Fruit fly (Drosophila melanogaster): ENCODE data around the gene CG4364.

The CG4364 gene

DNA sequence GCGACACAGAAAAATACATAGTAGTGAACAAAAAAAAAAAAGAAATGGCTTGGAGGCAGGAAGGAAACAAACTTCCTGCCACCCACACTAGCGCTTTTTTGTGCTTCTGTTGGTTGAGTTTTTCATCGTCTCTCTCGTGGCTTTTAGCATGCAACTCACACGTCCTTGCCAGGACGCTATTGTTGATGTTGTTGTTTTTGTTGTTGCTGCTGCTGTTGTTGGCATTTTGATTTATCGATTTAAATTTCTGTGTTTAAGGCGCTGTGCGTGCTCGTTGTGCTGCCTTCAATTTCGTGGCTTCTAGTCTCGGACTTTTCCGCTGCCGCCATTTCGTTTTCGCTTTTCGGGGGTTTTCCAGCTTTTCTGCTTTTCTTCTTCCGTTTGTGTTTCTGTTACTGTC is 28.6 kb upstream of the CG4364 start:
- TF ChIP-seq Hr83 (GFP tag; optimal IDR thresholded peaks at IDR 0.05; ENCODE audit: poor library complexity, severe bottlenecking) (no peak), Dfd (GFP tag; optimal IDR thresholded peaks at IDR 0.05) (peak; percentile 63)

DNA sequence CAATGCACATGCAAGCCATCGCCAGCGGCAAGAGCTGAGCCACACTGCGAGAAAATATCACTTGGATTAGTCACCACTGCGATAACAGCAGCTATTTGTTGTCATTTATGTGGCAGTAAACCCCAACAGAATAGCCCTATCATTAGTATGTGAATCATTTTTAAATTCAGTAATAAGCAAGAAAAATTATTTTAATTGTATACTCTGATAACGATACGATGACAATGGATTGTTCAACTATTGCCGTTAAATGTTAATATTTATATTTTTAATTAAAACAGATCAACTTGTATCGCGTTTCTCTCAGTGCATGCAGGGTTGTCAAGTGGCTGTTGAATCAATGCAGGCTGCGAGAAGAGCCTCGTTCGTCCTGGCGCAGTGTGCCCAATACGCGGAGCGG is 26.7 kb upstream of the CG4364 start:
- no peak for TF ChIP-seq Hnf4 (GFP tag; optimal IDR thresholded peaks at IDR 0.05)
- TF ChIP-seq rgr (GFP tag; optimal IDR thresholded peaks at IDR 0.05) = peak; percentile 17
- TF ChIP-seq OdsH (GFP tag; optimal IDR thresholded peaks at IDR 0.05) = no peak
- peak; percentile 12 for TF ChIP-seq HLH106 (tag; optimal IDR thresholded peaks at IDR 0.05)
- peak; percentile 14 for TF ChIP-seq h (GFP tag; optimal IDR thresholded peaks at IDR 0.05)
- peak in 1 of 2 experiments; percentile 20 for TF ChIP-seq foxo (GFP tag; optimal IDR thresholded peaks at IDR 0.05)

dm6 chr2L:9737360-9737759 is 26.3 kb upstream of the CG4364 start:
- TF ChIP-seq Hr78 (GFP tag; optimal IDR thresholded peaks at IDR 0.05) (no peak), rgr (GFP tag; optimal IDR thresholded peaks at IDR 0.05) (no peak), br (GFP tag; optimal IDR thresholded peaks at IDR 0.05) (no peak), brk (GFP tag; optimal IDR thresholded peaks at IDR 0.05) (no peak), Sp1 (GFP tag; optimal IDR thresholded peaks at IDR 0.05) (no peak), sv (GFP tag; optimal IDR thresholded peaks at IDR 0.05) (no peak), Hnf4 (GFP tag; optimal IDR thresholded peaks at IDR 0.05) (no peak), Jra (GFP tag; optimal IDR thresholded peaks at IDR 0.05) (no peak), sage (GFP tag; optimal IDR thresholded peaks at IDR 0.05) (no peak), dsf (GFP tag; optimal IDR thresholded peaks at IDR 0.05; ENCODE audit: borderline replicate concordance) (no peak), Myc (optimal IDR thresholded peaks at IDR 0.05) (no peak), h (GFP tag; optimal IDR thresholded peaks at IDR 0.05) (no peak)

DNA sequence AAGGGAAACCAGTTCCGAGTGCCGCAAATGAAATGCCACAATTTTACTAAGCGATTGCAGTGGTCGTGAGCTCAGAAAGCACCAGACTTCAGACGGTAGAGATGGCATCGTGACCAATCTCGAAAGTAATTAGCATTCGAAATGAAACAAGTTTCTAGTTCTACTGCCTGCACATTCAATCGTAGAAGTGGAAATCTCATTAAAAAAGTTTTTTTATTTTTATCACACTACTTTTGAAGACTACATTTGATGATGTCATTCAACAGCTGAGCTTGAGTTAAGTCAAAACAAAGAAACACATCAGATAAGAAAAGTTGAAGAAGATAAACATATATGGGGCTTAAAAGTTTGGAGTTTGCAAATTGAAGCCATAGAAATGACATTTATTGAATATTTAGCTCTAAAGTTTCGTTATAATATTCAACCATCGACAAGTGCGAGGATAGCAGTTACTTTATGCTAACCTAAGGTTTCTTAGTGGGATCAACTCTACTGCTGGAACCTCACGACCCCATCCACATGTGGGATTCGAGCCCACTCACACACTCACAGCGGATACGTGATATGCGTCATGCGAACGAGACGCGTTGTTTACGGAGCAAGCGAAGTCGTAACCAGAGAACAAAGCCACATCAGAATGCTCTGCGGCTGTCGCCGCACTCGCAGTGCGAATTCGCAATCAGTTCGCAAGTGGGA is 25.1 kb upstream of the CG4364 start, which contains the start of gene CG13117:
Gene CG13117 (plus strand): TSS at position 646 of the 696 bp plus-strand sequence.
- TF ChIP-seq Hr83 (GFP tag; optimal IDR thresholded peaks at IDR 0.05; ENCODE audit: poor library complexity, severe bottlenecking) = no peak
- no peak for TF ChIP-seq tai (GFP tag; optimal IDR thresholded peaks at IDR 0.05)
- no peak for TF ChIP-seq Vsx2 (GFP tag; optimal IDR thresholded peaks at IDR 0.05; ENCODE audit: partially characterized antibody)
- peak in 1 of 2 experiments; percentile 31 for TF ChIP-seq foxo (GFP tag; optimal IDR thresholded peaks at IDR 0.05)
- peak; percentile 10 for TF ChIP-seq CG9705 (GFP tag; optimal IDR thresholded peaks at IDR 0.05)
- TF ChIP-seq dsf (GFP tag; optimal IDR thresholded peaks at IDR 0.05; ENCODE audit: borderline replicate concordance) = no peak
- TF ChIP-seq HLH106 (tag; optimal IDR thresholded peaks at IDR 0.05) = peak; percentile 51
- TF ChIP-seq pan (optimal IDR thresholded peaks at IDR 0.05) = no peak
- TF ChIP-seq ey (GFP tag; optimal IDR thresholded peaks at IDR 0.05) = peak; percentile 15
- TF ChIP-seq OdsH (GFP tag; optimal IDR thresholded peaks at IDR 0.05) = peak; percentile 34
- TF ChIP-seq sv (GFP tag; optimal IDR thresholded peaks at IDR 0.05) = no peak
- TF ChIP-seq Jra (GFP tag; optimal IDR thresholded peaks at IDR 0.05) = peak; percentile 63
- TF ChIP-seq CG32264 (GFP tag; optimal IDR thresholded peaks at IDR 0.05) = no peak
- no peak for TF ChIP-seq Hr78 (GFP tag; optimal IDR thresholded peaks at IDR 0.05)
- no peak for TF ChIP-seq usp (GFP tag; optimal IDR thresholded peaks at IDR 0.05)
- no peak for TF ChIP-seq Dfd (GFP tag; optimal IDR thresholded peaks at IDR 0.05)
- no peak for TF ChIP-seq Myc (optimal IDR thresholded peaks at IDR 0.05)
- TF ChIP-seq woc (GFP tag; optimal IDR thresholded peaks at IDR 0.05) = peak; percentile 19
- no peak for TF ChIP-seq Hnf4 (GFP tag; optimal IDR thresholded peaks at IDR 0.05)
- no peak for TF ChIP-seq GATAd (GFP tag; optimal IDR thresholded peaks at IDR 0.05)
- no peak for TF ChIP-seq Rel (GFP tag; optimal IDR thresholded peaks at IDR 0.05)
- no peak for TF ChIP-seq Rel (tag; optimal IDR thresholded peaks at IDR 0.05)
- peak; percentile 31 for TF ChIP-seq dmrt93B (GFP tag; optimal IDR thresholded peaks at IDR 0.05)
- TF ChIP-seq rgr (GFP tag; optimal IDR thresholded peaks at IDR 0.05) = no peak
- no peak for TF ChIP-seq jim (GFP tag; optimal IDR thresholded peaks at IDR 0.05)
- TF ChIP-seq Abd-B (GFP tag; optimal IDR thresholded peaks at IDR 0.05) = no peak
- TF ChIP-seq CrebA (GFP tag; optimal IDR thresholded peaks at IDR 0.05; ENCODE audit: borderline replicate concordance) = no peak
- TF ChIP-seq br (GFP tag; optimal IDR thresholded peaks at IDR 0.05) = peak; percentile 19
- TF ChIP-seq h (GFP tag; optimal IDR thresholded peaks at IDR 0.05) = no peak
- TF ChIP-seq lola (GFP tag; optimal IDR thresholded peaks at IDR 0.05) = no peak
- peak; percentile 14 for TF ChIP-seq fru (GFP tag; optimal IDR thresholded peaks at IDR 0.05)
- peak; percentile 35 for TF ChIP-seq Sp1 (GFP tag; optimal IDR thresholded peaks at IDR 0.05)
- peak; percentile 0 for TF ChIP-seq Dif (GFP tag; optimal IDR thresholded peaks at IDR 0.05; ENCODE audit: partially characterized antibody)
- TF ChIP-seq sage (GFP tag; optimal IDR thresholded peaks at IDR 0.05) = no peak
- no peak for TF ChIP-seq N (GFP tag; optimal IDR thresholded peaks at IDR 0.05)
- no peak for TF ChIP-seq dl (GFP tag; optimal IDR thresholded peaks at IDR 0.05; ENCODE audit: insufficient read depth in 1 of 2, partially characterized antibody in 2 of 2)
- no peak for TF ChIP-seq Mio (GFP tag; optimal IDR thresholded peaks at IDR 0.05)
- no peak for TF ChIP-seq brk (GFP tag; optimal IDR thresholded peaks at IDR 0.05)
- peak; percentile 5 for TF ChIP-seq psq (GFP tag; optimal IDR thresholded peaks at IDR 0.05)
